Worm (Caenorhabditis elegans) whole organism, L2 larva: ENCODE measurements around the gene Y6E2A.7.
"Not testable (repeated sequence)": the region's sequence is repeated elsewhere in the genome, so short reads cannot be mapped to it uniquely, and the experiment has no call there.

Experiments
- nhr-11 ChIP-seq: fragments of 150-350 bp; optimal IDR thresholded peaks from 2 replicates; lab custom pipeline; 2014; ENCODE audit warnings: missing biosample characterization, missing genetic modification characterization
- nhr-25 ChIP-seq: fragments of 150-350 bp; sonication (generic microtip); optimal IDR thresholded peaks from 3 replicates; lab custom pipeline; 2014; ENCODE audit warnings: missing biosample characterization, missing genetic modification characterization
- unc-39 ChIP-seq: fragments of 150-350 bp; optimal IDR thresholded peaks from 2 replicates; lab custom pipeline; 2014; ENCODE audit warnings: missing biosample characterization, missing genetic modification characterization

ce11 chrV:15748343-15748742 lies 28.7 kb downstream of the Y6E2A.7 start, which contains the start of gene T23D5.8:
- TF ChIP-seq nhr-25, nhr-11, unc-39 (tag; lab: Kevin White, UChicago): not testable (repeated sequence)
